Fruit fly (Drosophila melanogaster): ENCODE results near the gene CG43321.

- TF ChIP-seq Gug (GFP tag; IDR thresholded peaks at IDR 0.05): no peak
- TF ChIP-seq eg (GFP tag; IDR thresholded peaks at IDR 0.05): no peak
- no peak for TF ChIP-seq Sox102F (GFP tag; optimal IDR thresholded peaks at IDR 0.05)
- no peak for TF ChIP-seq CG16779 (tag; optimal IDR thresholded peaks at IDR 0.05)
- no peak for TF ChIP-seq Hr4 (GFP tag; optimal IDR thresholded peaks at IDR 0.05)
- no peak for TF ChIP-seq acj6 (GFP tag; optimal IDR thresholded peaks at IDR 0.05)
- TF ChIP-seq Lpt (GFP tag; optimal IDR thresholded peaks at IDR 0.05): no peak
- peak; percentile 24 to 39 for TF ChIP-seq ss (GFP tag; optimal IDR thresholded peaks at IDR 0.05)
- peak; percentile 3 for TF ChIP-seq topi (GFP tag; optimal IDR thresholded peaks at IDR 0.05)
- no peak for TF ChIP-seq Eip93F (GFP tag; optimal IDR thresholded peaks at IDR 0.05)
- TF ChIP-seq CG4318 (GFP tag; optimal IDR thresholded peaks at IDR 0.05): no peak
- no peak for TF ChIP-seq CG8319 (GFP tag; optimal IDR thresholded peaks at IDR 0.05)
- no peak for TF ChIP-seq CG8119 (GFP tag; IDR thresholded peaks at IDR 0.05)
- TF ChIP-seq Met (GFP tag; optimal IDR thresholded peaks at IDR 0.05): no peak
Observed at dm6 chr2L:7037773-7038327, 25.8 kb downstream of the CG43321 start, which contains the start of gene milt.
